Worm (Caenorhabditis elegans) whole organism, L3 larva: ENCODE results near the gene str-63.
"Not testable (repeated sequence)": the region's sequence is repeated elsewhere in the genome, so short reads cannot be mapped to it uniquely, and the experiment has no call there.

Experiments
- R02D3.7 ChIP-seq: fragments of 150-350 bp; optimal IDR thresholded peaks from 2 replicates; lab custom pipeline; 2014; ENCODE audit warnings: missing biosample characterization, missing genetic modification characterization
- aly-2 ChIP-seq: fragments of 150-350 bp; optimal IDR thresholded peaks from 2 replicates; lab custom pipeline; 2014; ENCODE audit warnings: missing biosample characterization, missing genetic modification characterization
- ceh-16 ChIP-seq: sonication (generic microtip); optimal IDR thresholded peaks from 2 replicates; lab custom pipeline; 2017; ENCODE audit warnings: missing biosample characterization, missing genetic modification characterization
- ceh-28 ChIP-seq: fragments of 150-350 bp; optimal IDR thresholded peaks from 2 replicates; lab custom pipeline; 2014; ENCODE audit warnings: missing biosample characterization, missing genetic modification reagents, missing genetic modification characterization
- ceh-82 ChIP-seq: fragments of 150-350 bp; optimal IDR thresholded peaks from 2 replicates; lab custom pipeline; 2014; ENCODE audit warnings: missing biosample characterization, missing genetic modification characterization
- egl-27 ChIP-seq: sonication (generic microtip); optimal IDR thresholded peaks from 4 replicates; lab custom pipeline; 2017; ENCODE audit warnings: missing biosample characterization, missing genetic modification reagents, missing genetic modification characterization
- egl-5 ChIP-seq: fragments of 150-350 bp; optimal IDR thresholded peaks from 2 replicates; lab custom pipeline; 2017; ENCODE audit warnings: missing biosample characterization, missing genetic modification reagents, missing genetic modification characterization, inconsistent platforms
- elt-1 ChIP-seq: fragments of 150-350 bp; optimal IDR thresholded peaks from 2 replicates; lab custom pipeline; 2014; ENCODE audit warnings: missing biosample characterization, missing genetic modification characterization
- elt-2 ChIP-seq: sonication (generic microtip); optimal IDR thresholded peaks from 2 replicates; lab custom pipeline; 2016; ENCODE audit warnings: missing genetic modification reagents, mild to moderate bottlenecking, missing genetic modification characterization, missing compliant biosample characterization
- elt-3 ChIP-seq, 3 experiments: fragments of 150-350 bp in 1 of 3; sonication (generic microtip) in 2 of 3; optimal IDR thresholded peaks; 2 replicates in 2 of 3; 4 replicates in 1 of 3; lab custom pipeline; 2014 to 2017; ENCODE audit warnings: missing biosample characterization in 3 of 3, missing genetic modification characterization in 3 of 3
- eor-1 ChIP-seq, 2 experiments: fragments of 150-350 bp; optimal IDR thresholded peaks; 2 replicates each; lab custom pipeline; 2014 to 2018; ENCODE audit warnings: missing biosample characterization in 2 of 2, missing genetic modification characterization in 2 of 2
- fkh-10 ChIP-seq: sonication (generic microtip); optimal IDR thresholded peaks from 2 replicates; lab custom pipeline; 2017; ENCODE audit warnings: missing biosample characterization, missing genetic modification reagents, missing genetic modification characterization
- fkh-2 ChIP-seq: fragments of 150-350 bp; optimal IDR thresholded peaks from 2 replicates; lab custom pipeline; 2014; ENCODE audit warnings: missing biosample characterization, missing genetic modification reagents, missing genetic modification characterization
- fos-1 ChIP-seq: fragments of 150-350 bp; optimal IDR thresholded peaks from 2 replicates; lab custom pipeline; 2014; ENCODE audit warnings: missing biosample characterization, missing genetic modification characterization
- hmg-11 ChIP-seq: sonication (generic microtip); optimal IDR thresholded peaks from 2 replicates; lab custom pipeline; 2016; ENCODE audit warnings: missing genetic modification characterization, missing compliant biosample characterization
- jun-1 ChIP-seq: fragments of 150-350 bp; optimal IDR thresholded peaks from 2 replicates; lab custom pipeline; 2014; ENCODE audit warnings: missing biosample characterization, missing genetic modification reagents, missing genetic modification characterization
- lin-15B ChIP-seq: fragments of 150-350 bp; optimal IDR thresholded peaks from 2 replicates; lab custom pipeline; 2014; ENCODE audit warnings: missing biosample characterization, missing genetic modification characterization
- lin-39 ChIP-seq: fragments of 150-350 bp; optimal IDR thresholded peaks from 2 replicates; lab custom pipeline; 2018; ENCODE audit warnings: missing biosample characterization, missing genetic modification reagents, missing genetic modification characterization
- lsy-12 ChIP-seq: sonication (generic microtip); optimal IDR thresholded peaks from 2 replicates; lab custom pipeline; 2016; ENCODE audit warnings: mild to moderate bottlenecking, missing genetic modification characterization, missing compliant biosample characterization
- mml-1 ChIP-seq: fragments of 150-350 bp; sonication (generic microtip); optimal IDR thresholded peaks from 3 replicates; lab custom pipeline; 2014; ENCODE audit warnings: missing biosample characterization, missing genetic modification characterization
- nfya-1 ChIP-seq: sonication (generic microtip); optimal IDR thresholded peaks from 2 replicates; lab custom pipeline; 2017; ENCODE audit warnings: missing genetic modification characterization, mild to moderate bottlenecking, missing compliant biosample characterization, antibody characterized with exemption, moderate library complexity; ENCODE audit not compliant: insufficient read depth
- nhr-11 ChIP-seq: fragments of 150-350 bp; optimal IDR thresholded peaks from 2 replicates; lab custom pipeline; 2014; ENCODE audit warnings: missing biosample characterization, missing genetic modification characterization
- nhr-12 ChIP-seq: fragments of 150-350 bp; optimal IDR thresholded peaks from 2 replicates; lab custom pipeline; 2014; ENCODE audit warnings: missing biosample characterization, missing genetic modification characterization
- nhr-23 ChIP-seq: fragments of 150-350 bp; optimal IDR thresholded peaks from 2 replicates; lab custom pipeline; 2014; ENCODE audit warnings: missing biosample characterization, missing genetic modification reagents, missing genetic modification characterization
- nhr-25 ChIP-seq: sonication (generic microtip); optimal IDR thresholded peaks from 2 replicates; lab custom pipeline; 2017; ENCODE audit warnings: missing biosample characterization, missing genetic modification characterization
- nhr-43 ChIP-seq: sonication (generic microtip); optimal IDR thresholded peaks from 2 replicates; lab custom pipeline; 2016; ENCODE audit warnings: mild to moderate bottlenecking, missing genetic modification characterization, missing compliant biosample characterization; ENCODE audit not compliant: poor library complexity, severe bottlenecking
- nhr-76 ChIP-seq: fragments of 150-350 bp; sonication (generic microtip); optimal IDR thresholded peaks from 5 replicates; lab custom pipeline; 2014; ENCODE audit warnings: missing biosample characterization, missing genetic modification characterization
- nhr-77 ChIP-seq: fragments of 150-350 bp; optimal IDR thresholded peaks from 2 replicates; lab custom pipeline; 2014; ENCODE audit warnings: missing biosample characterization, missing genetic modification characterization
- pha-4 ChIP-seq: fragments of 150-350 bp; optimal IDR thresholded peaks from 2 replicates; lab custom pipeline; 2014; ENCODE audit warnings: missing biosample characterization, missing genetic modification reagents, missing genetic modification characterization
- pqm-1 ChIP-seq: fragments of 150-350 bp; optimal IDR thresholded peaks from 2 replicates; lab custom pipeline; 2017; ENCODE audit warnings: missing biosample characterization, missing genetic modification characterization, inconsistent platforms
- skn-1 ChIP-seq: fragments of 150-350 bp; optimal IDR thresholded peaks from 2 replicates; lab custom pipeline; 2014; ENCODE audit warnings: missing biosample characterization, missing genetic modification characterization
- snpc-4 ChIP-seq: fragments of 150-350 bp; optimal IDR thresholded peaks from 2 replicates; lab custom pipeline; 2014; ENCODE audit warnings: missing biosample characterization, missing genetic modification characterization
- tbx-2 ChIP-seq: sonication (generic microtip); optimal IDR thresholded peaks from 2 replicates; lab custom pipeline; 2016; ENCODE audit warnings: mild to moderate bottlenecking, missing genetic modification characterization, missing compliant biosample characterization
- unc-62 ChIP-seq: fragments of 150-350 bp; sonication (generic microtip); optimal IDR thresholded peaks from 4 replicates; lab custom pipeline; 2014; ENCODE audit warnings: missing biosample characterization, missing genetic modification reagents, missing genetic modification characterization
- zag-1 ChIP-seq: fragments of 150-350 bp; optimal IDR thresholded peaks from 2 replicates; lab custom pipeline; 2014; ENCODE audit warnings: missing biosample characterization, missing genetic modification characterization
- ztf-11 ChIP-seq: fragments of 150-350 bp; optimal IDR thresholded peaks from 2 replicates; lab custom pipeline; 2014; ENCODE audit warnings: missing biosample characterization, missing genetic modification characterization
- ztf-4 ChIP-seq: fragments of 150-350 bp; optimal IDR thresholded peaks from 2 replicates; lab custom pipeline; 2014; ENCODE audit warnings: missing biosample characterization, missing genetic modification characterization

Gene str-63

DNA sequence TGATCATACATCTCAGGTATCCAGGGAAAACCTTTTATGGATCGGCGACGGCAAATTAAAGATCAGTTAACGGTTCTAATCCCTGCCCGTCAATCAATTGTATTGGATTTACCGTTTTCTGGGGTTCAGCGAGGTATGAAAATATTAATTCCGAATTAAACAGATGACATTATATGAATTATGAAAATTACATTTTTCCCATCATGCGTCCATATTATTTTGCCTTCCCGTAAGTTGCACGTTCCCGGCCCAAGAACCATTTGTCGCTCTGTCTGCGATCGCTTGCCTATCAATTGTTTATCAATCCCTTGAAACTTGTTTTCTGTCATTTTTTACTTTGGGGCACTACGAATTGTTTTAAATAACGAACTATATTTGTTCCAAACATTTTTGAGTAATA, 10.3 kb downstream of the str-63 start:
- no peak for TF ChIP-seq lsy-12 (tag; lab: Kevin White, UChicago)
- TF ChIP-seq egl-27 (tag; lab: Kevin White, UChicago) = no peak
- no peak for TF ChIP-seq nhr-23 (tag; lab: Kevin White, UChicago)
- TF ChIP-seq, all 47 proteins: peak for 0

- TF ChIP-seq nhr-25 (peak; percentile 3), hmg-11 (tag; lab: Kevin White, UChicago) (no peak)
Measured at ce11 chrV:3362475-3362874, 11.1 kb downstream of the str-63 start, which contains the start of gene C04E12.4. Gene C04E12.4 (plus strand): TSS chrV:3362775.

DNA sequence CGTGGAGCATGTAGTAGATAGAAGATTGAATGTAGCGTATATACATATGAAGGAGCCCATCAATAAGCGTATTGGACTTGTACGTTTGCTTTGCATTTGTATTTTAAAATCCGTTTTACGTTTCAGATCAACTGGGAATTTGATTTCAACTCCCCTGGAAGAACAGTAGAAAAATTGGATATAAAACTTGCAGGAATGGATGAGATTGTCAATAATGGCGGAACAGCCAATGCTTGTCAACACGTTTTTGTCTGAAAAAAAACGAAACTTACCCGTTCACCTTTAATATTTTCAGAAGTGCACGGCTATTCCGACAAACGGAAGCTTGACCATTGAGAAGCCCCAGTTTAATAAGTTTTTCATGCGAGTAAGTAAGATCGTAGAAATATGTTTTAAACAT, 16.4 kb downstream of the str-63 start, which contains the start of gene C04E12.2:
C04E12.2 (plus strand) TSS at position 301 of the 400 bp plus-strand sequence.
- TF ChIP-seq nhr-76 (tag; lab: Kevin White, UChicago); lsy-12 (tag; lab: Kevin White, UChicago); ztf-4: not testable (repeated sequence)

DNA sequence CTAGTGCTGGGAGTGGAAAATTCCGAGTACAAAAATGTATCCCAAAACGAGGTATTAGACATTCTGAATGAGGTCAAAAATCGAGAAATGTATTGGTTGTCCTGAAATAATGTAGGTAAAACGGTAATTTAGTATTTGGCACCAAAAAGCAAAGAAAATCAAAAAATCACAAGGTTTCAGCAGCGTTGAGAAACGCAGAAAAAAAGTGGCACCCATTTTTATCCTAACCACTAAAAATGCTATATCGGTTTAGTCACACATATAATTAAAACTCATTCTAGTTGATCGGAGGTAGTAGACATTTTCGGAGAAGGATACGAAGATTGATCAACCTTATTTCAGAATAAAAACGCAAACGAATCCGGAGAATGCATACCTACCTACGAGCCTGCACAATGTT, 21.3 kb downstream of the str-63 start, which contains the start of gene srx-121:
srx-121 (minus strand) TSS at position 101 of the 400 bp plus-strand sequence.
- TF ChIP-seq fkh-10 (GFP tag; lab: Kevin White, UChicago) (no peak), fkh-2 (tag; lab: Kevin White, UChicago) (no peak), nhr-77 (tag; lab: Kevin White, UChicago) (no peak), ztf-11 (tag; lab: Kevin White, UChicago) (no peak), zag-1 (tag; lab: Kevin White, UChicago) (no peak), eor-1 (tag; optimal IDR thresholded peaks at IDR 0.05; lab: Kevin White, UChicago) (no peak), elt-3 (tag; optimal IDR thresholded peaks at IDR 0.05; lab: Kevin White, UChicago) (no peak), lin-39 (no peak)

DNA sequence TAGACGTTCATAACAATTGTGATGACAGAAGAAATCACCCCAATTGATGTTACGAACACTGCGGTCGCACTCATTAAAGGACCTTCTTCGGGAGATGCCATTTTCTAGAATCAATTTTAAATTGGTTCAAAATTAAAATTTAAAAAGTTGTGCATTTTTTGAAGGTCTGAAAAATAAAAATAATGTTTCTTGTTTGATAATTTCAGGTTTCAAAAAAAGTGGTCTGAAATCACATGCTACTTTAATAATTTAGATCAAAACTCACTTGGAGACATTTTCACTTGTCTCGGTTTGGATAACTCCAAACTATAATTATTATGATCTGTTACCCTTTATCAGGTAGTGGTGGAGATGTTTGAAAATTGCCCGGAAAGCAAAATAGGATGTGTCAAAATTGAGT, 25.6 kb downstream of the str-63 start, which contains the start of gene srbc-2:
srbc-2 (minus strand) TSS at position 101 of the 400 bp plus-strand sequence.
- no peak for TF ChIP-seq fkh-10 (GFP tag; lab: Kevin White, UChicago)
- no peak for TF ChIP-seq nhr-12 (tag; lab: Kevin White, UChicago)
- TF ChIP-seq, all 47 proteins: peak for 0

DNA sequence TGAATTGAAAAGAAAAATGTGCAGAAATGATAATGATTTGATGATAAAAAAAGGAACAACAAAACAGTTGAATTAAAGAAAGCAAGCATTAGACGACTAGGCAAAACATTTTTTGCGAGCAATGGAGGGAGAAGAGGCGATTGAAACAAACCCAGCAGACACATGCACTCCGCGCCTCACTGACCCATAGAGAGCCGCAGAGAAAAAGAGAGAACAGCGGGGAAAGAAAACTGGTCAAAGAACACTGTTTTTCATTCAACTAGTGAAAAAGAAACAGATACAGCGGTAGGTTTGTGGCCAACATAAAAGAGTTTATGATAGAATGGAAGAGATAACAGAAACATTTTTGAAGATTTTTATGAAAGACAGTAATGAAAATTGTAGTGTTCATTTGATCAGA, 36.9 kb downstream of the str-63 start:
- TF ChIP-seq lin-39 (peak; percentile 3), nhr-23 (tag; lab: Kevin White, UChicago) (peak; percentile 31), pqm-1 (tag; lab: Kevin White, UChicago) (peak; percentile 62), ceh-28 (tag; lab: Kevin White, UChicago) (peak; percentile 36), jun-1 (tag; lab: Kevin White, UChicago) (peak; percentile 17), elt-2 (tag; lab: Kevin White, UChicago) (peak; percentile 64), ceh-16 (tag; lab: Kevin White, UChicago) (no peak), ztf-4 (no peak)

DNA sequence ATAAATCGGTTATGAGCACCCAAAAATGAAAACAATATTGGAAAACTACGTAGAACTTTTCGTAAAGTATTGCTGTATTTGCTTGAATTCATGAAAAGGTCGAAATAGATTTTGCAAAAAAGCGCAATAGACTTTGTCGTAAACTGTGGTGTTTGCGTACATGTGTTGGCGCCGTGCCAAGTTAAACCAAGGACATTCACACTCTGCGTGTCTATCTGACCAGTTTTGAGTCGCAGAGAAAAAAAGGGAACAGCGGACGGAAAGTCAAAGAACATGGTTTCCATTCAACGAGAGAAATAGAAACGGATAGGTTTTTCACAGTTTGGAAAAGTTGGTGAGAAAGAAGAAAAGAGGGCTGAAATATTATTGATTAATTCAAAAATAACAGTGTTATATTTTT, 39.6 kb downstream of the str-63 start:
- TF ChIP-seq mml-1 = no peak
- TF ChIP-seq nhr-25 = peak; percentile 98
- no peak for TF ChIP-seq fkh-2 (tag; lab: Kevin White, UChicago)
- peak; percentile 66 for TF ChIP-seq nhr-11 (tag; lab: Kevin White, UChicago)
- peak; percentile 21 for TF ChIP-seq hmg-11 (tag; lab: Kevin White, UChicago)
- peak; percentile 28 for TF ChIP-seq lsy-12 (tag; lab: Kevin White, UChicago)
- peak; percentile 29 for TF ChIP-seq nhr-76 (tag; lab: Kevin White, UChicago)
- peak; percentile 85 for TF ChIP-seq nfya-1
- peak; percentile 43 for TF ChIP-seq lin-39
- TF ChIP-seq snpc-4 (tag; lab: Kevin White, UChicago) = peak; percentile 69
- TF ChIP-seq elt-3 (tag; optimal IDR thresholded peaks at IDR 0.05; lab: Kevin White, UChicago) = no peak
- no peak for TF ChIP-seq aly-2 (tag; lab: Kevin White, UChicago)
- peak; percentile 13 for TF ChIP-seq R02D3.7 (tag; lab: Kevin White, UChicago)
- TF ChIP-seq egl-27 (tag; lab: Kevin White, UChicago) = no peak
- TF ChIP-seq fkh-10 (GFP tag; lab: Kevin White, UChicago) = no peak
- TF ChIP-seq pha-4 = no peak
- no peak for TF ChIP-seq nhr-77 (tag; lab: Kevin White, UChicago)
- peak; percentile 94 for TF ChIP-seq nhr-43 (tag; lab: Kevin White, UChicago)
- peak; percentile 52 for TF ChIP-seq elt-2 (tag; lab: Kevin White, UChicago)
- peak; percentile 73 for TF ChIP-seq egl-5
- TF ChIP-seq jun-1 (tag; lab: Kevin White, UChicago) = peak; percentile 82
- peak; percentile 67 for TF ChIP-seq lin-15B (tag; lab: Kevin White, UChicago)
- no peak for TF ChIP-seq eor-1 (tag; optimal IDR thresholded peaks at IDR 0.05; lab: Kevin White, UChicago)
- peak; percentile 64 for TF ChIP-seq elt-1 (tag; lab: Kevin White, UChicago)
- no peak for TF ChIP-seq skn-1
- TF ChIP-seq tbx-2 (tag; lab: Kevin White, UChicago) = peak; percentile 61
- no peak for TF ChIP-seq fos-1 (tag; lab: Kevin White, UChicago)
- TF ChIP-seq ceh-82 (tag; lab: Kevin White, UChicago) = no peak
- TF ChIP-seq ztf-4 = no peak
- peak; percentile 26 for TF ChIP-seq unc-62 (GFP tag; lab: Kevin White, UChicago)
- TF ChIP-seq nhr-23 (tag; lab: Kevin White, UChicago) = peak; percentile 95
